Worm (Caenorhabditis elegans) whole organism, L2 larva: Measurements from ENCODE around the gene cng-2.

Experiments used
- ZK546.5 ChIP-seq: sonication (generic microtip); optimal IDR thresholded peaks from 2 replicates; lab custom pipeline; 2017; ENCODE audit warnings: missing biosample characterization, missing genetic modification characterization
- ama-1 ChIP-seq: fragments of 150-350 bp; optimal IDR thresholded peaks from 2 replicates; lab custom pipeline; 2018; ENCODE audit warnings: inconsistent platforms
- egl-27 ChIP-seq: sonication (generic microtip); optimal IDR thresholded peaks from 3 replicates; lab custom pipeline; 2017; ENCODE audit warnings: missing biosample characterization, missing genetic modification reagents, missing genetic modification characterization
- elt-1 ChIP-seq: fragments of 150-350 bp; optimal IDR thresholded peaks from 2 replicates; lab custom pipeline; 2014; ENCODE audit warnings: missing biosample characterization, missing genetic modification characterization
- lsy-2 ChIP-seq, 2 experiments: fragments of 150-350 bp in 1 of 2; sonication (generic microtip) in 1 of 2; optimal IDR thresholded peaks; 2 replicates each; lab custom pipeline; 2014 to 2017; ENCODE audit warnings: missing biosample characterization in 2 of 2, missing genetic modification characterization in 2 of 2
- nhr-12 ChIP-seq: fragments of 150-350 bp; optimal IDR thresholded peaks from 2 replicates; lab custom pipeline; 2014; ENCODE audit warnings: missing biosample characterization, missing genetic modification characterization
- nhr-237 ChIP-seq: fragments of 150-350 bp; optimal IDR thresholded peaks from 2 replicates; lab custom pipeline; 2014; ENCODE audit warnings: missing biosample characterization, missing genetic modification characterization
- nhr-25 ChIP-seq: fragments of 150-350 bp; sonication (generic microtip); optimal IDR thresholded peaks from 3 replicates; lab custom pipeline; 2014; ENCODE audit warnings: missing biosample characterization, missing genetic modification characterization
- nhr-77 ChIP-seq: fragments of 150-350 bp; optimal IDR thresholded peaks from 2 replicates; lab custom pipeline; 2014; ENCODE audit warnings: missing biosample characterization, missing genetic modification characterization
- ztf-11 ChIP-seq: sonication (generic microtip); optimal IDR thresholded peaks from 2 replicates; lab custom pipeline; 2017; ENCODE audit warnings: missing biosample characterization, missing genetic modification characterization
- ztf-4 ChIP-seq: fragments of 150-350 bp; optimal IDR thresholded peaks from 2 replicates; lab custom pipeline; 2014; ENCODE audit warnings: missing biosample characterization, missing genetic modification characterization

DNA sequence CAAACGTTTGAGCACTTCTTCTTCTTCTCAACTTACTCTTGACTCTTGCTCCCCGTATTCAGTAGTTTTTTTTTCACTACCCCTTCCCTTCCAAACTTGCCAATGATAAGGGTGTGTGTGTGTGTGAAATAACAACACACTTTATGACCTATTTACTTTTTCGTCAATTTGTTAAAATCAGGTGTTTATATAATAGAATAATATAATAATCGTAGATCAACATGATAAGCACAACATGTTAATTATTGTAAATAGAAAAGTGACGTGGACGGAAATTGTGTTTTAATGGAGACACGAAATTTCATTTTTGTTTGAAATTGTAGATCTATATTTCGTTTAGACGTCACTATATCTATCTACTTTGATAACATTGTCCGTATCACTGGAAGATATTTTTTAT, 43.3 kb downstream of the cng-2 start:
- TF ChIP-seq nhr-237 (tag; lab: Kevin White, UChicago): no peak
- TF ChIP-seq ztf-4 (tag; lab: Kevin White, UChicago): no peak
- no peak for TF ChIP-seq nhr-12
- TF ChIP-seq lsy-2 (tag; optimal IDR thresholded peaks at IDR 0.05; lab: Kevin White, UChicago): no peak
- TF ChIP-seq ama-1 (lab: Kevin White, UChicago): no peak
- no peak for TF ChIP-seq ztf-11 (tag; lab: Kevin White, UChicago)
- no peak for TF ChIP-seq nhr-25 (tag; lab: Kevin White, UChicago)
- TF ChIP-seq egl-27 (tag; lab: Kevin White, UChicago): no peak
- TF ChIP-seq nhr-77 (tag; lab: Kevin White, UChicago): no peak
- no peak for TF ChIP-seq elt-1 (tag; lab: Kevin White, UChicago)
- no peak for TF ChIP-seq ZK546.5 (tag; lab: Kevin White, UChicago)
